Worm (Caenorhabditis elegans): ENCODE data around the gene flh-2.

ce11 chrIII:4906896-4907295, 45.0 kb upstream of the flh-2 start, which contains the start of gene rom-1:
- no peak for TF ChIP-seq ref-1 (GFP tag; conservative IDR thresholded peaks at IDR 0.05)
- no peak for TF ChIP-seq flt-1 (GFP tag; IDR thresholded peaks at IDR 0.05)
- TF ChIP-seq T22C8.4 (GFP tag; IDR thresholded peaks at IDR 0.05) = no peak

All from whole organism, midembryonic.